Fruit fly (Drosophila melanogaster): ENCODE measurements around the gene sowah.

Gene sowah

DNA sequence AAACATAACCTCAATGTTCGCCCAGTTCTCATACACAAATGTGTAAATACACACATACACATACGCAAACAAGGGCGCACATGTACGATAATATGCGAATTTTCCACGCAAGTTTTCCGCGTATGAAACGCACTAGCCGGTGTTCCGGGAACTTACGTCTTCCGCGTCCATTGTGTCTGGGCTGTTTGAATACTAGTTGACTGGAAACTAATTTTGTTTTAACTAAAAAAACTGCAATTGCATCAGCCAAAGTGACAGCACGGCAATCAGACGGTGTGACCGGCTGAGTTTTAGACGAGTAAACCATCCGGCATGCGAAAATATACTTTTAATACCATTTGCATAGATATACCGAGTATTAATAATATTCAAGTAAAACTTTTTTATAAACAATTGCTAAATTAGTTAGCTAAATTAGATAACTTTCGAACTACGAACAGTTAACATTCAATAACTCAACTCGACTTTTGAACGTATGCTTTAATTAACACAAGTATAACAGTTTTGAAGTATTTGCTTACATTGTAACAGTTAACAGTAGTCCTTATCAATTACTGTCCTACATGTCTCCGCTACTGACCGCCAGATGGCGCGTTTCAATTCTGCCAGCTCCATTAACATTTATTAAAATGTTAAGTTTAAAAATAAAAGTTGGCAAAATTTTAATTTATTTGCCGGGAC is 45.8 kb downstream of the sowah start, which contains the start of gene eIF2beta (continued):
- TF ChIP-seq B-H2 (GFP tag; optimal IDR thresholded peaks at IDR 0.05): no peak
- TF ChIP-seq CG17385 (GFP tag; optimal IDR thresholded peaks at IDR 0.05): peak; percentile 52
- no peak; the same call in 1 of the 2 replicates for TF ChIP-seq Adf1 (GFP tag; IDR thresholded peaks at IDR 0.05)
- no peak for TF ChIP-seq bab2 (GFP tag; optimal IDR thresholded peaks at IDR 0.05)
- peak; percentile 48 for TF ChIP-seq CG2712 (tag; optimal IDR thresholded peaks at IDR 0.05)
- no peak for TF ChIP-seq CG9609 (GFP tag; optimal IDR thresholded peaks at IDR 0.05)
- TF ChIP-seq mld (GFP tag; IDR thresholded peaks at IDR 0.05; ENCODE audit: partially characterized antibody): no peak
- TF ChIP-seq CG2889 (GFP tag; IDR thresholded peaks at IDR 0.05): no peak
- no peak for TF ChIP-seq CG17568 (GFP tag; optimal IDR thresholded peaks at IDR 0.05)
- no peak for TF ChIP-seq HLH3B (GFP tag; IDR thresholded peaks at IDR 0.05)
- TF ChIP-seq crp (GFP tag; optimal IDR thresholded peaks at IDR 0.05): peak in 1 of 2 experiments; percentile 1
- TF ChIP-seq Sry-β (GFP tag; optimal IDR thresholded peaks at IDR 0.05): peak; percentile 19
- peak; percentile 53 for TF ChIP-seq onecut (GFP tag; IDR thresholded peaks at IDR 0.05)
- no peak for TF ChIP-seq prd (optimal IDR thresholded peaks at IDR 0.05)
- TF ChIP-seq prd (GFP tag; IDR thresholded peaks at IDR 0.05): no peak
- TF ChIP-seq Aef1 (GFP tag; IDR thresholded peaks at IDR 0.05): no peak
- peak; percentile 68 for TF ChIP-seq CG10431 (GFP tag; optimal IDR thresholded peaks at IDR 0.05)
- TF ChIP-seq gcm2 (GFP tag; optimal IDR thresholded peaks at IDR 0.05): no peak
- TF ChIP-seq CG14860 (GFP tag; IDR thresholded peaks at IDR 0.05; ENCODE audit: partially characterized antibody): no peak
- no peak for TF ChIP-seq CG11696 (GFP tag; IDR thresholded peaks at IDR 0.05)
- no peak for TF ChIP-seq aop (GFP tag; IDR thresholded peaks at IDR 0.05)
- no peak for TF ChIP-seq CG7786 (GFP tag; optimal IDR thresholded peaks at IDR 0.05)
- TF ChIP-seq al (GFP tag; IDR thresholded peaks at IDR 0.05): no peak
- no peak for TF ChIP-seq hth (optimal IDR thresholded peaks at IDR 0.05)
- TF ChIP-seq jumu (GFP tag; optimal IDR thresholded peaks at IDR 0.05): no peak
- no peak for TF ChIP-seq HmgD (GFP tag; optimal IDR thresholded peaks at IDR 0.05)
- no peak for TF ChIP-seq Atf3 (GFP tag; optimal IDR thresholded peaks at IDR 0.05)
- no peak for TF ChIP-seq CG9876 (GFP tag; optimal IDR thresholded peaks at IDR 0.05)
- TF ChIP-seq CG9817 (tag; optimal IDR thresholded peaks at IDR 0.05): no peak
- no peak for TF ChIP-seq row (GFP tag; IDR thresholded peaks at IDR 0.05)
- no peak for TF ChIP-seq en (GFP tag; optimal IDR thresholded peaks at IDR 0.05)
- TF ChIP-seq CG42726 (GFP tag; IDR thresholded peaks at IDR 0.05; ENCODE audit: partially characterized antibody): no peak
- no peak for TF ChIP-seq ewg (GFP tag; optimal IDR thresholded peaks at IDR 0.05)
- TF ChIP-seq ab (GFP tag; optimal IDR thresholded peaks at IDR 0.05): no peak
- peak; percentile 78; the same call in 3 of the 4 replicates for TF ChIP-seq chinmo (GFP tag; IDR thresholded peaks at IDR 0.05; ENCODE audit: partially characterized antibody)
- TF ChIP-seq Oaz (GFP tag; IDR thresholded peaks at IDR 0.05): no peak
- TF ChIP-seq CG18619 (GFP tag; optimal IDR thresholded peaks at IDR 0.05): no peak
- TF ChIP-seq CG11398 (GFP tag; optimal IDR thresholded peaks at IDR 0.05): no peak
- no peak for TF ChIP-seq CG1024 (GFP tag; IDR thresholded peaks at IDR 0.05)
- no peak for TF ChIP-seq CG30431 (GFP tag; optimal IDR thresholded peaks at IDR 0.05)
- peak; percentile 41 for TF ChIP-seq D19A (tag; optimal IDR thresholded peaks at IDR 0.05)
- TF ChIP-seq lilli (GFP tag; optimal IDR thresholded peaks at IDR 0.05): peak; percentile 14
- no peak for TF ChIP-seq CG1792 (GFP tag; optimal IDR thresholded peaks at IDR 0.05)
- peak; percentile 44 for TF ChIP-seq CG12391 (tag; optimal IDR thresholded peaks at IDR 0.05)
- TF ChIP-seq chm (GFP tag; IDR thresholded peaks at IDR 0.05): no peak; the same call in 1 of the 2 replicates
- no peak for TF ChIP-seq psq (GFP tag; optimal IDR thresholded peaks at IDR 0.05)
- TF ChIP-seq sima (GFP tag; optimal IDR thresholded peaks at IDR 0.05): no peak
- no peak for TF ChIP-seq sr (GFP tag; IDR thresholded peaks at IDR 0.05)
- peak in 1 of 3 experiments; percentile 12 for TF ChIP-seq Stat92E (GFP tag; optimal IDR thresholded peaks at IDR 0.05)
- peak; percentile 53 for TF ChIP-seq CG18262 (tag; optimal IDR thresholded peaks at IDR 0.05)
- peak; percentile 25; the same call in 1 of the 2 replicates for TF ChIP-seq Rfx (GFP tag; IDR thresholded peaks at IDR 0.05)
